Fruit fly (Drosophila melanogaster): ENCODE data around the gene CG13083.

CG13083 gene

dm6 chr2L:19453381-19453780 is 33.9 kb upstream of the CG13083 start, which contains the start of gene Top2 (continued):
- TF ChIP-seq CG4707 (GFP tag; optimal IDR thresholded peaks at IDR 0.05) (no peak), CG9609 (GFP tag; optimal IDR thresholded peaks at IDR 0.05) (peak; percentile 28), ftz-f1 (GFP tag; optimal IDR thresholded peaks at IDR 0.05) (peak; percentile 65), CG2889 (GFP tag; IDR thresholded peaks at IDR 0.05) (no peak), CG7372 (GFP tag; IDR thresholded peaks at IDR 0.05) (no peak), Atf-2 (GFP tag; optimal IDR thresholded peaks at IDR 0.05) (no peak), scrt (GFP tag; optimal IDR thresholded peaks at IDR 0.05) (peak; percentile 65), Max (GFP tag; optimal IDR thresholded peaks at IDR 0.05) (peak; percentile 31), hb (GFP tag; IDR thresholded peaks at IDR 0.05; ENCODE audit: partially characterized antibody) (peak; percentile 76), CG7839 (tag; optimal IDR thresholded peaks at IDR 0.05) (peak; percentile 14), kni (GFP tag; optimal IDR thresholded peaks at IDR 0.05) (no peak), CG30403 (GFP tag; optimal IDR thresholded peaks at IDR 0.05) (peak; percentile 27), Sry-δ (GFP tag; optimal IDR thresholded peaks at IDR 0.05) (peak; percentile 98), CG13424 (tag; optimal IDR thresholded peaks at IDR 0.05) (peak; percentile 32), bcd (GFP tag; optimal IDR thresholded peaks at IDR 0.05) (peak; percentile 44), cas (GFP tag; IDR thresholded peaks at IDR 0.05) (no peak), NK7.1 (GFP tag; optimal IDR thresholded peaks at IDR 0.05) (no peak), insv (GFP tag; optimal IDR thresholded peaks at IDR 0.05) (peak in 1 of 2 experiments; percentile 53), CG15514 (GFP tag; optimal IDR thresholded peaks at IDR 0.05) (peak; percentile 86), slp2 (GFP tag; optimal IDR thresholded peaks at IDR 0.05) (no peak), Asciz (GFP tag; optimal IDR thresholded peaks at IDR 0.05) (no peak), oc (tag; optimal IDR thresholded peaks at IDR 0.05) (peak; percentile 22), CG16813 (GFP tag; IDR thresholded peaks at IDR 0.05; ENCODE audit: partially characterized antibody) (peak; percentile 89), twi (tag; optimal IDR thresholded peaks at IDR 0.05) (peak; percentile 8), Lim3 (GFP tag; IDR thresholded peaks at IDR 0.05) (no peak), HLH4C (GFP tag; IDR thresholded peaks at IDR 0.05; ENCODE audit: partially characterized antibody) (peak; percentile 82), CG13624 (GFP tag; optimal IDR thresholded peaks at IDR 0.05) (peak; percentile 62), CG6254 (GFP tag; optimal IDR thresholded peaks at IDR 0.05) (no peak), CG9215 (GFP tag; IDR thresholded peaks at IDR 0.05) (peak; percentile 46; the same call in 1 of the 2 replicates), chn (GFP tag; optimal IDR thresholded peaks at IDR 0.05) (peak; percentile 25), CG9437 (GFP tag; optimal IDR thresholded peaks at IDR 0.05) (peak; percentile 5), CG4328 (GFP tag; optimal IDR thresholded peaks at IDR 0.05) (no peak), Oli (tag; optimal IDR thresholded peaks at IDR 0.05) (no peak), Xrp1 (GFP tag; IDR thresholded peaks at IDR 0.05) (no peak), stwl (tag; optimal IDR thresholded peaks at IDR 0.05) (peak; percentile 89), sr (GFP tag; IDR thresholded peaks at IDR 0.05) (no peak), ara (GFP tag; IDR thresholded peaks at IDR 0.05) (no peak), CG14710 (tag; optimal IDR thresholded peaks at IDR 0.05) (peak; percentile 94), CG1647 (GFP tag; optimal IDR thresholded peaks at IDR 0.05) (no peak), CrebB (tag; optimal IDR thresholded peaks at IDR 0.05) (no peak), Sox102F (GFP tag; optimal IDR thresholded peaks at IDR 0.05) (no peak), CG15269 (tag; optimal IDR thresholded peaks at IDR 0.05) (no peak), disco-r (GFP tag; optimal IDR thresholded peaks at IDR 0.05) (no peak), BEAF-32 (GFP tag; optimal IDR thresholded peaks at IDR 0.05) (peak; percentile 92), CG14965 (GFP tag; optimal IDR thresholded peaks at IDR 0.05; ENCODE audit: borderline replicate concordance) (no peak), schlank (tag; optimal IDR thresholded peaks at IDR 0.05) (no peak), CG7271 (tag; optimal IDR thresholded peaks at IDR 0.05) (peak; percentile 18), CG3847 (GFP tag; IDR thresholded peaks at IDR 0.05) (peak; percentile 55; the same call in 1 of the 2 replicates), CoRest (tag; optimal IDR thresholded peaks at IDR 0.05) (peak; percentile 69), CG18764 (GFP tag; optimal IDR thresholded peaks at IDR 0.05) (no peak)

All from whole organism, embryonic.